Fruit fly (Drosophila melanogaster) whole organism, embryonic: Measurements from ENCODE around the gene Col4a1.
A peak's percentile ranks its signal among the peaks of the same experiment; 100 is the strongest.

ENCODE experiments used
- Blimp-1 ChIP-seq: fragments of 200-800 bp; sonication (Bioruptor generic); optimal IDR thresholded peaks from 3 replicates; lab custom pipeline; 2018; ENCODE audit warnings: missing biosample characterization, missing genetic modification characterization, mild to moderate bottlenecking, moderate library complexity, missing genetic modification reagents
- CG10543 ChIP-seq: fragments of 200-800 bp; sonication (Bioruptor generic); optimal IDR thresholded peaks from 3 replicates; lab custom pipeline; 2017; ENCODE audit warnings: missing biosample characterization, mild to moderate bottlenecking, missing genetic modification characterization, moderate library complexity
- CG11456 ChIP-seq: fragments of 200-800 bp; sonication (Bioruptor generic); IDR thresholded peaks from 3 replicates; pipeline ENCODE4 v1.3.6; 2022; ENCODE audit warnings: missing biosample characterization, missing genetic modification characterization
- CG11696 ChIP-seq: fragments of 200-800 bp; sonication (Bioruptor generic); IDR thresholded peaks from 2 replicates; pipeline ENCODE4 v1.3.6; 2022; ENCODE audit warnings: missing biosample characterization, missing genetic modification characterization
- CG12769 ChIP-seq: fragments of 200-800 bp; sonication (Bioruptor generic); optimal IDR thresholded peaks from 2 replicates; lab custom pipeline; 2019; ENCODE audit warnings: missing biosample characterization, mild to moderate bottlenecking, missing genetic modification characterization, moderate library complexity
- CG13894 ChIP-seq: fragments of 200-800 bp; sonication (Bioruptor generic); optimal IDR thresholded peaks from 3 replicates; lab custom pipeline; 2018; ENCODE audit warnings: missing biosample characterization, mild to moderate bottlenecking, missing genetic modification characterization, moderate library complexity
- CG16863 ChIP-seq: fragments of 200-800 bp; sonication (Bioruptor generic); optimal IDR thresholded peaks from 3 replicates; lab custom pipeline; 2016; ENCODE audit warnings: missing biosample characterization, missing genetic modification characterization
- CG18011 ChIP-seq: fragments of 200-800 bp; sonication (Bioruptor generic); optimal IDR thresholded peaks from 2 replicates; lab custom pipeline; 2017; ENCODE audit warnings: missing biosample characterization, missing genetic modification characterization, mild to moderate bottlenecking, moderate library complexity, missing genotype
- CG2199 ChIP-seq: fragments of 200-800 bp; sonication (Bioruptor generic); IDR thresholded peaks from 3 replicates; pipeline ENCODE4 v1.3.6; 2022; ENCODE audit warnings: missing biosample characterization, missing genetic modification characterization
- CG32772 ChIP-seq: fragments of 200-800 bp; sonication (Bioruptor generic); IDR thresholded peaks from 2 replicates; pipeline ENCODE4 v1.3.6; 2022; ENCODE audit warnings: missing biosample characterization, missing genetic modification characterization
- CG34224 ChIP-seq: fragments of 200-800 bp; sonication (Bioruptor generic); IDR thresholded peaks from 3 replicates; pipeline ENCODE4 v1.3.6; 2022; ENCODE audit warnings: missing biosample characterization, missing genetic modification characterization; ENCODE audit not compliant: partially characterized antibody
- CG4282 ChIP-seq: fragments of 200-800 bp; sonication (Bioruptor generic); optimal IDR thresholded peaks from 2 replicates; lab custom pipeline; 2016; ENCODE audit warnings: missing biosample characterization, missing genetic modification characterization
- CG6175 ChIP-seq: fragments of 200-800 bp; sonication (Bioruptor generic); IDR thresholded peaks from 3 replicates; pipeline ENCODE4 v1.3.6; 2022; ENCODE audit warnings: missing biosample characterization, missing genetic modification characterization
- Drgx ChIP-seq: fragments of 200-800 bp; sonication (Bioruptor generic); IDR thresholded peaks from 2 replicates; pipeline ENCODE4 v1.3.6; 2022; ENCODE audit warnings: missing biosample characterization, missing genetic modification characterization
- Ets65A ChIP-seq: fragments of 200-800 bp; sonication (Bioruptor generic); peaks from one replicate; lab custom pipeline; 2016; ENCODE audit warnings: missing biosample characterization, missing genetic modification characterization
- Hr78 ChIP-seq, 2 experiments: fragments of 200-800 bp in 1 of 2; fragments of >200 bp in 1 of 2; sonication (Bioruptor generic) in 1 of 2; optimal IDR thresholded peaks; 2 replicates each; lab custom pipeline; 2017 to 2019; ENCODE audit warnings: missing biosample characterization in 2 of 2, missing genetic modification characterization in 2 of 2, mild to moderate bottlenecking in 1 of 2, moderate library complexity in 1 of 2
- Med ChIP-seq: fragments of 200-800 bp; sonication (Bioruptor generic); peaks from one replicate; lab custom pipeline; 2016; ENCODE audit warnings: missing biosample characterization, missing genetic modification characterization, mild to moderate bottlenecking, inconsistent platforms, moderate library complexity
- Ptx1 ChIP-seq: fragments of 200-800 bp; sonication (Bioruptor generic); IDR thresholded peaks from 2 replicates; pipeline ENCODE4 v1.3.6; 2022; ENCODE audit warnings: missing biosample characterization, missing genetic modification characterization
- Rfx ChIP-seq: fragments of 200-800 bp; sonication (Bioruptor generic); IDR thresholded peaks from 2 replicates; pipeline ENCODE4 v1.3.6; 2022; ENCODE audit warnings: missing biosample characterization, missing genetic modification characterization
- Xrp1 ChIP-seq: fragments of 200-800 bp; sonication (Bioruptor generic); IDR thresholded peaks from 2 replicates; pipeline ENCODE4 v1.3.6; 2022; ENCODE audit warnings: missing biosample characterization, missing genetic modification characterization
- amos ChIP-seq: fragments of 200-800 bp; sonication (Bioruptor generic); IDR thresholded peaks from 2 replicates; pipeline ENCODE4 v1.3.6; 2022; ENCODE audit warnings: missing biosample characterization, missing genetic modification characterization; ENCODE audit not compliant: partially characterized antibody
- btn ChIP-seq: fragments of 200-800 bp; sonication (Bioruptor generic); optimal IDR thresholded peaks from 2 replicates; lab custom pipeline; 2016; ENCODE audit warnings: missing biosample characterization, missing genetic modification characterization
- cg ChIP-seq: fragments of 200-800 bp; sonication (Bioruptor generic); optimal IDR thresholded peaks from 3 replicates; lab custom pipeline; 2019; ENCODE audit warnings: missing biosample characterization, mild to moderate bottlenecking, missing genetic modification characterization, moderate library complexity
- chinmo ChIP-seq: fragments of 200-800 bp; sonication (Bioruptor generic); IDR thresholded peaks from 4 replicates; pipeline ENCODE4 v1.3.6; 2022; ENCODE audit warnings: missing biosample characterization, missing genetic modification characterization; ENCODE audit not compliant: partially characterized antibody
- chm ChIP-seq: fragments of 200-800 bp; sonication (Bioruptor generic); IDR thresholded peaks from 2 replicates; pipeline ENCODE4 v1.3.6; 2022; ENCODE audit warnings: missing biosample characterization, missing genetic modification characterization
- ci ChIP-seq: fragments of 200-800 bp; sonication (Bioruptor generic); IDR thresholded peaks from 3 replicates; pipeline ENCODE4 v1.3.6; 2022; ENCODE audit warnings: missing biosample characterization, missing genetic modification characterization
- exex ChIP-seq: fragments of 200-800 bp; sonication (Bioruptor generic); optimal IDR thresholded peaks from 4 replicates; lab custom pipeline; 2018; ENCODE audit warnings: missing biosample characterization, mild to moderate bottlenecking, missing genetic modification characterization, moderate library complexity
- ftz-f1 ChIP-seq: fragments of 200-800 bp; sonication (Bioruptor generic); optimal IDR thresholded peaks from 2 replicates; lab custom pipeline; 2016; ENCODE audit warnings: missing biosample characterization, missing genetic modification characterization
- grn ChIP-seq: fragments of 200-800 bp; sonication (Bioruptor generic); optimal IDR thresholded peaks from 3 replicates; lab custom pipeline; 2017; ENCODE audit warnings: missing biosample characterization, missing genetic modification characterization
- gsb ChIP-seq: fragments of 200-800 bp; sonication (Bioruptor generic); IDR thresholded peaks from 2 replicates; pipeline ENCODE4 v1.3.6; 2022; ENCODE audit warnings: missing biosample characterization, missing genetic modification characterization
- ken ChIP-seq: fragments of 200-800 bp; sonication (Bioruptor generic); IDR thresholded peaks from 3 replicates; pipeline ENCODE4 v1.3.6; 2022; ENCODE audit warnings: missing biosample characterization, missing genetic modification characterization
- kni ChIP-seq: fragments of 200-800 bp; sonication (Bioruptor generic); optimal IDR thresholded peaks from 3 replicates; lab custom pipeline; 2017; ENCODE audit warnings: mild to moderate bottlenecking, missing biosample characterization, missing genetic modification reagents, missing genetic modification characterization
- lab ChIP-seq: fragments of 200-800 bp; sonication (Bioruptor generic); optimal IDR thresholded peaks from 3 replicates; lab custom pipeline; 2017; ENCODE audit warnings: missing biosample characterization, missing genetic modification characterization, mild to moderate bottlenecking, moderate library complexity, missing genetic modification reagents
- oc ChIP-seq: fragments of 200-800 bp; sonication (Bioruptor generic); optimal IDR thresholded peaks from 2 replicates; lab custom pipeline; 2018; ENCODE audit warnings: missing biosample characterization, mild to moderate bottlenecking, missing genetic modification characterization, moderate library complexity
- pb ChIP-seq: fragments of 200-800 bp; sonication (Bioruptor generic); optimal IDR thresholded peaks from 3 replicates; lab custom pipeline; 2016; ENCODE audit warnings: missing biosample characterization, missing genetic modification characterization
- sd ChIP-seq: fragments of 200-800 bp; sonication (Bioruptor generic); optimal IDR thresholded peaks from 3 replicates; lab custom pipeline; 2018; ENCODE audit warnings: missing biosample characterization, mild to moderate bottlenecking, missing genetic modification characterization, moderate library complexity
- sens ChIP-seq: fragments of 200-800 bp; sonication (Bioruptor generic); peaks from one replicate; lab custom pipeline; 2016; ENCODE audit warnings: missing biosample characterization, missing genetic modification characterization
- sr ChIP-seq: fragments of 200-800 bp; sonication (Bioruptor generic); IDR thresholded peaks from 3 replicates; pipeline ENCODE4 v1.3.6; 2022; ENCODE audit warnings: missing biosample characterization, missing genetic modification characterization
- unc-4 ChIP-seq: fragments of 200-800 bp; sonication (Bioruptor generic); IDR thresholded peaks from 2 replicates; pipeline ENCODE4 v1.3.6; 2022; ENCODE audit warnings: missing biosample characterization, missing genetic modification characterization; ENCODE audit not compliant: partially characterized antibody
- unpg ChIP-seq: fragments of 200-800 bp; sonication (Bioruptor generic); optimal IDR thresholded peaks from 3 replicates; lab custom pipeline; 2018; ENCODE audit warnings: missing biosample characterization, mild to moderate bottlenecking, missing genetic modification characterization, moderate library complexity
- usp ChIP-seq: fragments of >200 bp; optimal IDR thresholded peaks from 2 replicates; lab custom pipeline; 2017; ENCODE audit warnings: missing biosample characterization, missing genetic modification characterization
- wdn ChIP-seq: fragments of 200-800 bp; sonication (Bioruptor generic); IDR thresholded peaks from 2 replicates; pipeline ENCODE4 v1.3.6; 2022; ENCODE audit warnings: missing biosample characterization, missing genetic modification characterization
- wek ChIP-seq: fragments of 200-800 bp; sonication (Bioruptor generic); optimal IDR thresholded peaks from 3 replicates; lab custom pipeline; 2018; ENCODE audit warnings: missing biosample characterization, mild to moderate bottlenecking, missing genetic modification characterization, moderate library complexity

The Col4a1 gene

DNA sequence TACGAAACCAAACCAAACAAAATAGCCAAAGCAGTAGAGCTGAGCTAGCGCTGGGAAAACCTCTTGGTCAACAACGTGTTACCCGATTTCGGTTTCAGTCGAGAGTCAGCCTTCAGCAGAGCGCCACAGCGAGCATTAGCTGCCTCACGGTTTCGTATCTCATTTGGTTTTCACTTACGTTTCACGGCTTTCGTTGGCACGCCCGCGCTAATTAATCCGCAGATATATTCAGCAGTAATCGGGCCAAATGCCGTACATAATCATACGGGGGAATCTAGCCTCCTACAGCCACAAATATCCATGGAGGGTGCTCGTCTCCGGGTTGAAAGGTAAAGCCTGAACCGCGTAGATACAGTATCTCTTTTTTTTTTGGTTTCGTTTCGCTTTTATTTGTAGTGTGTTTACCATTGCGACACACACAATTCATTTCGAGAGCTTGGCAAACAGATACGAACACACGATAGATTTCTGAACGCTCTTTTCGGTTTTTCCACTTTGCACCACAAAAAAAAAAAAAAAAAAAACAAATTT, 15.0 kb downstream of the Col4a1 start, which contains the start of gene CG31650:
CG31650 (minus strand) TSS at position 352 of the 531 bp plus-strand sequence.
- TF ChIP-seq Drgx (GFP tag; lab: Robert Waterston, UW) (peak; percentile 17; the same call in 1 of the 2 replicates), btn (GFP tag; lab: Kevin White, UChicago) (peak; percentile 13), Ptx1 (GFP tag; lab: Robert Waterston, UW) (0 out of 2 replicates have a peak, but pooled peaks have one; percentile 7), amos (GFP tag; lab: Robert Waterston, UW) (no peak), sd (tag; lab: Kevin White, UChicago) (peak; percentile 30), usp (GFP tag; lab: Kevin White, UChicago) (no peak), ftz-f1 (GFP tag; lab: Kevin White, UChicago) (peak; percentile 11), Xrp1 (GFP tag; lab: Robert Waterston, UW) (no peak), exex (peak; percentile 49), oc (tag; lab: Kevin White, UChicago) (peak; percentile 29), Med (peak; percentile 35), ci (GFP tag; lab: Robert Waterston, UW) (peak; percentile 7; the same call in 2 of the 3 replicates), Rfx (GFP tag; lab: Robert Waterston, UW) (peak; percentile 6; the same call in 1 of the 2 replicates), unc-4 (GFP tag; lab: Robert Waterston, UW) (0 out of 2 replicates have a peak, but pooled peaks have one; percentile 37), CG10543 (peak; percentile 43), lab (GFP tag; lab: Kevin White, UChicago) (peak; percentile 16), Ets65A (GFP tag; lab: Kevin White, UChicago) (peak; percentile 32), CG11456 (GFP tag; lab: Robert Waterston, UW) (no peak), CG34224 (GFP tag; lab: Robert Waterston, UW) (no peak), wek (GFP tag; lab: Kevin White, UChicago) (peak; percentile 18), CG13894 (tag; lab: Kevin White, UChicago) (peak; percentile 33), CG16863 (GFP tag; lab: Kevin White, UChicago) (no peak), CG11696 (GFP tag; lab: Robert Waterston, UW) (0 out of 2 replicates have a peak, but pooled peaks have one; percentile 25), sens (peak; percentile 17), Blimp-1 (GFP tag; lab: Kevin White, UChicago) (peak; percentile 42), pb (GFP tag; lab: Kevin White, UChicago) (peak; percentile 36), sr (GFP tag; lab: Robert Waterston, UW) (no peak; the same call in 2 of the 3 replicates), CG4282 (peak; percentile 14), cg (GFP tag; lab: Kevin White, UChicago) (peak; percentile 35), CG2199 (GFP tag; lab: Robert Waterston, UW) (peak; percentile 21; the same call in 1 of the 3 replicates), kni (GFP tag; lab: Kevin White, UChicago) (peak; percentile 65), CG6175 (GFP tag; lab: Robert Waterston, UW) (peak; percentile 42; the same call in 2 of the 3 replicates), wdn (GFP tag; lab: Robert Waterston, UW) (no peak), chinmo (peak; percentile 76; the same call in 1 of the 4 replicates), chm (peak; percentile 53), CG18011 (GFP tag; lab: Kevin White, UChicago) (no peak), grn (peak; percentile 69), Hr78 (GFP tag; optimal IDR thresholded peaks at IDR 0.05; lab: Kevin White, UChicago) (peak in 1 of 2 experiments; percentile 90), ken (peak; percentile 12; the same call in 1 of the 3 replicates), CG32772 (peak; percentile 27; the same call in 1 of the 2 replicates), gsb (no peak), unpg (no peak), CG12769 (tag; lab: Kevin White, UChicago) (peak; percentile 24)
